Worm (Caenorhabditis elegans) whole organism, young adult: Measurements from ENCODE around the gene hlh-4.

ENCODE experiments used
- nhr-179 ChIP-seq: sonication (generic microtip); optimal IDR thresholded peaks from 2 replicates; lab custom pipeline; 2016; ENCODE audit warnings: mild to moderate bottlenecking, missing genetic modification characterization, missing compliant biosample characterization
- pha-4 ChIP-seq: fragments of 150-350 bp; sonication (generic microtip); optimal IDR thresholded peaks from 2 replicates; lab custom pipeline; 2014; ENCODE audit warnings: missing biosample characterization, missing genetic modification reagents, missing genetic modification characterization

ce11 chrIII:9725114-9725513 lies 13.7 kb downstream of the hlh-4 start, which contains the start of gene clec-162:
- no peak for TF ChIP-seq nhr-179 (tag; lab: Kevin White, UChicago)
- TF ChIP-seq pha-4, result no peak
